Fruit fly (Drosophila melanogaster) whole organism, embryonic: ENCODE results near the gene ci.
A peak's percentile ranks its signal among the peaks of the same experiment; 100 is the strongest.

Experiments used
- BEAF-32 ChIP-seq: fragments of 200-800 bp; sonication (Bioruptor generic); optimal IDR thresholded peaks from 3 replicates; lab custom pipeline; 2017; ENCODE audit warnings: missing biosample characterization, missing genetic modification characterization, mild to moderate bottlenecking, moderate library complexity, missing genetic modification reagents
- BtbVII ChIP-seq: fragments of 200-800 bp; sonication (Bioruptor generic); optimal IDR thresholded peaks from 3 replicates; lab custom pipeline; 2017; ENCODE audit warnings: missing biosample characterization, mild to moderate bottlenecking, missing genetic modification characterization
- CG10565 ChIP-seq: fragments of 200-800 bp; sonication (Bioruptor generic); optimal IDR thresholded peaks from 3 replicates; lab custom pipeline; 2016; ENCODE audit warnings: missing biosample characterization, mild to moderate bottlenecking, missing genetic modification characterization
- CG11398 ChIP-seq: fragments of 200-800 bp; sonication (Bioruptor generic); optimal IDR thresholded peaks from 2 replicates; lab custom pipeline; 2016; ENCODE audit warnings: missing biosample characterization, missing genetic modification characterization
- CG12104 ChIP-seq: fragments of 200-800 bp; sonication (Bioruptor generic); optimal IDR thresholded peaks from 3 replicates; lab custom pipeline; 2016; ENCODE audit warnings: missing biosample characterization, missing genetic modification characterization
- CG12659 ChIP-seq: fragments of 200-800 bp; sonication (Bioruptor generic); optimal IDR thresholded peaks from 3 replicates; lab custom pipeline; 2017; ENCODE audit warnings: mild to moderate bottlenecking, missing biosample characterization, missing genetic modification reagents, missing genetic modification characterization
- CG13424 ChIP-seq: fragments of 200-800 bp; sonication (Bioruptor generic); optimal IDR thresholded peaks from 2 replicates; lab custom pipeline; 2019; ENCODE audit warnings: missing biosample characterization, mild to moderate bottlenecking, missing genetic modification characterization, moderate library complexity
- CG15269 ChIP-seq: fragments of 200-800 bp; sonication (Bioruptor generic); optimal IDR thresholded peaks from 2 replicates; lab custom pipeline; 2018; ENCODE audit warnings: missing biosample characterization, mild to moderate bottlenecking, missing genetic modification characterization, moderate library complexity
- CG1647 ChIP-seq: fragments of 200-800 bp; sonication (Bioruptor generic); optimal IDR thresholded peaks from 3 replicates; lab custom pipeline; 2016; ENCODE audit warnings: missing biosample characterization, missing genetic modification characterization
- CG17186 ChIP-seq: fragments of 200-800 bp; sonication (Bioruptor generic); optimal IDR thresholded peaks from 3 replicates; lab custom pipeline; 2017; ENCODE audit warnings: missing biosample characterization, missing genetic modification reagents, missing genetic modification characterization
- CG17802 ChIP-seq: fragments of 200-800 bp; sonication (Bioruptor generic); optimal IDR thresholded peaks from 2 replicates; lab custom pipeline; 2018; ENCODE audit warnings: missing biosample characterization, mild to moderate bottlenecking, missing genetic modification characterization, moderate library complexity
- CG1832 ChIP-seq: fragments of 200-800 bp; sonication (Bioruptor generic); optimal IDR thresholded peaks from 2 replicates; lab custom pipeline; 2017; ENCODE audit warnings: missing biosample characterization, mild to moderate bottlenecking, missing genetic modification characterization, inconsistent platforms
- CG18619 ChIP-seq: fragments of 200-800 bp; sonication (Bioruptor generic); optimal IDR thresholded peaks from 3 replicates; lab custom pipeline; 2017; ENCODE audit warnings: missing biosample characterization, mild to moderate bottlenecking, missing genetic modification characterization
- CG30403 ChIP-seq: fragments of 200-800 bp; sonication (Bioruptor generic); optimal IDR thresholded peaks from 3 replicates; lab custom pipeline; 2016; ENCODE audit warnings: missing biosample characterization, missing genetic modification characterization
- CG3065 ChIP-seq: fragments of 200-800 bp; sonication (Bioruptor generic); optimal IDR thresholded peaks from 2 replicates; lab custom pipeline; 2016; ENCODE audit warnings: missing biosample characterization, missing genetic modification characterization
- CG3838 ChIP-seq: fragments of 200-800 bp; sonication (Bioruptor generic); optimal IDR thresholded peaks from 3 replicates; lab custom pipeline; 2016; ENCODE audit warnings: missing biosample characterization, missing genetic modification characterization
- CG3847 ChIP-seq: fragments of 200-800 bp; sonication (Bioruptor generic); IDR thresholded peaks from 2 replicates; pipeline ENCODE4 v1.3.6; 2022; ENCODE audit warnings: missing biosample characterization, missing genetic modification characterization
- CG6175 ChIP-seq: fragments of 200-800 bp; sonication (Bioruptor generic); IDR thresholded peaks from 3 replicates; pipeline ENCODE4 v1.3.6; 2022; ENCODE audit warnings: missing biosample characterization, missing genetic modification characterization
- CG7556 ChIP-seq: fragments of 200-800 bp; sonication (Bioruptor generic); optimal IDR thresholded peaks from 2 replicates; lab custom pipeline; 2017; ENCODE audit warnings: missing biosample characterization, mild to moderate bottlenecking, missing genetic modification characterization
- CG9215 ChIP-seq: fragments of 200-800 bp; sonication (Bioruptor generic); IDR thresholded peaks from 2 replicates; pipeline ENCODE4 v1.3.6; 2022; ENCODE audit warnings: missing biosample characterization, missing genetic modification characterization
- CG9797 ChIP-seq: fragments of 200-800 bp; sonication (Bioruptor generic); optimal IDR thresholded peaks from 3 replicates; lab custom pipeline; 2018; ENCODE audit warnings: missing biosample characterization, mild to moderate bottlenecking, missing genetic modification characterization
- Chrac-16 ChIP-seq: fragments of 200-800 bp; sonication (Bioruptor generic); optimal IDR thresholded peaks from 3 replicates; lab custom pipeline; 2016; ENCODE audit warnings: missing biosample characterization, missing genetic modification characterization
- ERR ChIP-seq: fragments of 200-800 bp; sonication (Bioruptor generic); optimal IDR thresholded peaks from 2 replicates; lab custom pipeline; 2016; ENCODE audit warnings: missing biosample characterization, missing genetic modification characterization
- H15 ChIP-seq: fragments of 200-800 bp; sonication (Bioruptor generic); IDR thresholded peaks from 3 replicates; pipeline ENCODE4 v1.3.6; 2022; ENCODE audit warnings: missing biosample characterization, missing genetic modification characterization
- HLHmδ ChIP-seq: fragments of 200-800 bp; sonication (Bioruptor generic); optimal IDR thresholded peaks from 2 replicates; lab custom pipeline; 2018; ENCODE audit warnings: missing biosample characterization, mild to moderate bottlenecking, missing genetic modification characterization, moderate library complexity
- NK7.1 ChIP-seq: fragments of 200-800 bp; sonication (Bioruptor generic); optimal IDR thresholded peaks from 3 replicates; lab custom pipeline; 2016; ENCODE audit warnings: missing biosample characterization, missing genetic modification characterization
- Sry-δ ChIP-seq: fragments of 200-800 bp; sonication (Bioruptor generic); optimal IDR thresholded peaks from 2 replicates; lab custom pipeline; 2016; ENCODE audit warnings: missing biosample characterization, missing genetic modification characterization
- YL-1 ChIP-seq: fragments of 200-800 bp; sonication (Bioruptor generic); optimal IDR thresholded peaks from 3 replicates; lab custom pipeline; 2017; ENCODE audit warnings: missing biosample characterization, mild to moderate bottlenecking, missing genetic modification characterization
- al ChIP-seq: fragments of 200-800 bp; sonication (Bioruptor generic); IDR thresholded peaks from 2 replicates; pipeline ENCODE4 v1.3.6; 2022; ENCODE audit warnings: missing biosample characterization, missing genetic modification characterization
- amos ChIP-seq: fragments of 200-800 bp; sonication (Bioruptor generic); IDR thresholded peaks from 2 replicates; pipeline ENCODE4 v1.3.6; 2022; ENCODE audit warnings: missing biosample characterization, missing genetic modification characterization; ENCODE audit not compliant: partially characterized antibody
- bigmax ChIP-seq: fragments of 200-800 bp; sonication (Bioruptor generic); optimal IDR thresholded peaks from 2 replicates; lab custom pipeline; 2018; ENCODE audit warnings: missing biosample characterization, mild to moderate bottlenecking, missing genetic modification characterization
- cato ChIP-seq: fragments of 200-800 bp; sonication (Bioruptor generic); optimal IDR thresholded peaks from 2 replicates; lab custom pipeline; 2016; ENCODE audit warnings: missing biosample characterization, missing genetic modification characterization, borderline replicate concordance
- caup ChIP-seq: fragments of 200-800 bp; sonication (Bioruptor generic); optimal IDR thresholded peaks from 3 replicates; lab custom pipeline; 2017; ENCODE audit warnings: missing biosample characterization, mild to moderate bottlenecking, missing genetic modification characterization, moderate library complexity; ENCODE audit not compliant: severe bottlenecking
- cg ChIP-seq: fragments of 200-800 bp; sonication (Bioruptor generic); optimal IDR thresholded peaks from 3 replicates; lab custom pipeline; 2019; ENCODE audit warnings: missing biosample characterization, mild to moderate bottlenecking, missing genetic modification characterization, moderate library complexity
- chif ChIP-seq, 2 experiments: fragments of 200-800 bp; sonication (Bioruptor generic); optimal IDR thresholded peaks; 3 replicates each; lab custom pipeline; 2016; ENCODE audit warnings: missing biosample characterization in 2 of 2, missing genetic modification characterization in 2 of 2
- corto ChIP-seq: fragments of 200-800 bp; sonication (Bioruptor generic); optimal IDR thresholded peaks from 2 replicates; lab custom pipeline; 2016; ENCODE audit warnings: missing biosample characterization, mild to moderate bottlenecking, missing genetic modification characterization, moderate library complexity
- gce ChIP-seq: fragments of 200-800 bp; sonication (Bioruptor generic); IDR thresholded peaks from 3 replicates; pipeline ENCODE4 v1.3.6; 2022; ENCODE audit warnings: missing biosample characterization, missing genetic modification characterization
- gem ChIP-seq: fragments of 200-800 bp; sonication (Bioruptor generic); optimal IDR thresholded peaks from 2 replicates; lab custom pipeline; 2019; ENCODE audit warnings: missing biosample characterization, mild to moderate bottlenecking, missing genetic modification characterization, moderate library complexity
- nau ChIP-seq: fragments of 200-800 bp; sonication (Bioruptor generic); optimal IDR thresholded peaks from 3 replicates; lab custom pipeline; 2017; ENCODE audit warnings: missing biosample characterization, mild to moderate bottlenecking, missing genetic modification characterization, missing genetic modification reagents
- nmo ChIP-seq: fragments of 200-800 bp; sonication (Bioruptor generic); optimal IDR thresholded peaks from 2 replicates; lab custom pipeline; 2018; ENCODE audit warnings: missing biosample characterization, mild to moderate bottlenecking, missing genetic modification characterization, moderate library complexity
- otp ChIP-seq: fragments of 200-800 bp; sonication (Bioruptor generic); IDR thresholded peaks from 3 replicates; pipeline ENCODE4, ENCODE4 v1.3.6; 2022; ENCODE audit warnings: missing biosample characterization, missing genetic modification characterization
- rib ChIP-seq: fragments of 200-800 bp; sonication (Bioruptor generic); IDR thresholded peaks from 2 replicates; pipeline ENCODE4 v1.3.6; 2022; ENCODE audit warnings: missing biosample characterization, missing genetic modification characterization
- run ChIP-seq: fragments of 200-800 bp; sonication (Bioruptor generic); optimal IDR thresholded peaks from 3 replicates; lab custom pipeline; 2018; ENCODE audit warnings: missing biosample characterization, mild to moderate bottlenecking, missing genetic modification characterization
- scrt ChIP-seq: fragments of 200-800 bp; sonication (Bioruptor generic); optimal IDR thresholded peaks from 2 replicates; lab custom pipeline; 2018; ENCODE audit warnings: missing biosample characterization, mild to moderate bottlenecking, missing genetic modification characterization, moderate library complexity
- seq ChIP-seq: fragments of 200-800 bp; sonication (Bioruptor generic); IDR thresholded peaks from 2 replicates; pipeline ENCODE4 v1.3.6; 2022; ENCODE audit warnings: missing biosample characterization, missing genetic modification characterization
- so ChIP-seq: fragments of 200-800 bp; sonication (Bioruptor generic); IDR thresholded peaks from 3 replicates; pipeline ENCODE4 v1.3.6; 2022; ENCODE audit warnings: missing biosample characterization, missing genetic modification characterization
- toy ChIP-seq: fragments of 200-800 bp; sonication (Bioruptor generic); IDR thresholded peaks from 2 replicates; pipeline ENCODE4 v1.3.6; 2022; ENCODE audit warnings: missing biosample characterization, missing genetic modification characterization
- trem ChIP-seq: fragments of 200-800 bp; optimal IDR thresholded peaks from 3 replicates; lab custom pipeline; 2019; ENCODE audit warnings: missing biosample characterization, mild to moderate bottlenecking, missing genetic modification characterization, moderate library complexity
- tup ChIP-seq: fragments of 200-800 bp; sonication (Bioruptor generic); optimal IDR thresholded peaks from 2 replicates; lab custom pipeline; 2016; ENCODE audit warnings: missing biosample characterization, mild to moderate bottlenecking, missing genetic modification characterization, moderate library complexity
- zfh2 ChIP-seq: fragments of 200-800 bp; sonication (Bioruptor generic); optimal IDR thresholded peaks from 2 replicates; lab custom pipeline; 2016; ENCODE audit warnings: missing biosample characterization, missing genetic modification characterization

ci gene

dm6 chr4:67063-67684, 10.3 kb upstream of the ci start, which contains the start of gene RpS3A (continued):
- TF ChIP-seq H15 (GFP tag; lab: Robert Waterston, UW) (no peak), CG12104 (GFP tag; lab: Kevin White, UChicago) (peak; percentile 53), cato (GFP tag; lab: Kevin White, UChicago) (no peak), corto (GFP tag; lab: Kevin White, UChicago) (no peak), CG1647 (GFP tag; lab: Kevin White, UChicago) (peak; percentile 56), rib (GFP tag; lab: Robert Waterston, UW) (peak; percentile 79), bigmax (GFP tag; lab: Kevin White, UChicago) (no peak), trem (tag; lab: Kevin White, UChicago) (peak; percentile 48), CG15269 (tag; lab: Kevin White, UChicago) (peak; percentile 64), CG9797 (no peak), caup (GFP tag; lab: Kevin White, UChicago) (peak; percentile 92), otp (GFP tag; lab: Robert Waterston, UW) (no peak), CG10565 (GFP tag; lab: Kevin White, UChicago) (peak; percentile 2), amos (no peak; the same call in 1 of the 2 replicates), gce (no peak), BtbVII (GFP tag; lab: Kevin White, UChicago) (peak; percentile 85), CG6175 (GFP tag; lab: Robert Waterston, UW) (no peak), zfh2 (GFP tag; lab: Kevin White, UChicago) (peak; percentile 82), YL-1 (peak; percentile 97), CG3065 (GFP tag; lab: Kevin White, UChicago) (peak; percentile 42), nau (GFP tag; lab: Kevin White, UChicago) (peak; percentile 76), CG3838 (GFP tag; lab: Kevin White, UChicago) (peak; percentile 4), CG12659 (peak; percentile 88), BEAF-32 (peak; percentile 50), NK7.1 (GFP tag; lab: Kevin White, UChicago) (peak; percentile 59), CG7556 (peak; percentile 29), Sry-δ (GFP tag; lab: Kevin White, UChicago) (peak; percentile 63), cg (GFP tag; lab: Kevin White, UChicago) (no peak), toy (GFP tag; lab: Robert Waterston, UW) (no peak), seq (GFP tag; lab: Robert Waterston, UW) (no peak), so (GFP tag; lab: Robert Waterston, UW) (no peak; the same call in 2 of the 3 replicates), chif (GFP tag; optimal IDR thresholded peaks at IDR 0.05; lab: Kevin White, UChicago) (peak; percentile 58 to 59), al (GFP tag; lab: Robert Waterston, UW) (no peak), CG9215 (GFP tag; lab: Robert Waterston, UW) (no peak), run (peak; percentile 49), CG17186 (peak; percentile 74), CG3847 (GFP tag; lab: Robert Waterston, UW) (no peak), CG30403 (GFP tag; lab: Kevin White, UChicago) (peak; percentile 55), CG18619 (GFP tag; lab: Kevin White, UChicago) (peak; percentile 80), tup (GFP tag; lab: Kevin White, UChicago) (no peak), CG17802 (tag; lab: Kevin White, UChicago) (peak; percentile 99), nmo (GFP tag; lab: Kevin White, UChicago) (peak; percentile 81), gem (tag; lab: Kevin White, UChicago) (peak; percentile 55), scrt (GFP tag; lab: Kevin White, UChicago) (peak; percentile 77), CG11398 (GFP tag; lab: Kevin White, UChicago) (peak; percentile 73), CG13424 (peak; percentile 51), Chrac-16 (GFP tag; lab: Kevin White, UChicago) (peak; percentile 52), CG1832 (GFP tag; lab: Kevin White, UChicago) (no peak), HLHmδ (no peak), ERR (peak; percentile 44)
